Fruit fly (Drosophila melanogaster): Measurements from ENCODE around the gene Orct.

Orct gene

DNA sequence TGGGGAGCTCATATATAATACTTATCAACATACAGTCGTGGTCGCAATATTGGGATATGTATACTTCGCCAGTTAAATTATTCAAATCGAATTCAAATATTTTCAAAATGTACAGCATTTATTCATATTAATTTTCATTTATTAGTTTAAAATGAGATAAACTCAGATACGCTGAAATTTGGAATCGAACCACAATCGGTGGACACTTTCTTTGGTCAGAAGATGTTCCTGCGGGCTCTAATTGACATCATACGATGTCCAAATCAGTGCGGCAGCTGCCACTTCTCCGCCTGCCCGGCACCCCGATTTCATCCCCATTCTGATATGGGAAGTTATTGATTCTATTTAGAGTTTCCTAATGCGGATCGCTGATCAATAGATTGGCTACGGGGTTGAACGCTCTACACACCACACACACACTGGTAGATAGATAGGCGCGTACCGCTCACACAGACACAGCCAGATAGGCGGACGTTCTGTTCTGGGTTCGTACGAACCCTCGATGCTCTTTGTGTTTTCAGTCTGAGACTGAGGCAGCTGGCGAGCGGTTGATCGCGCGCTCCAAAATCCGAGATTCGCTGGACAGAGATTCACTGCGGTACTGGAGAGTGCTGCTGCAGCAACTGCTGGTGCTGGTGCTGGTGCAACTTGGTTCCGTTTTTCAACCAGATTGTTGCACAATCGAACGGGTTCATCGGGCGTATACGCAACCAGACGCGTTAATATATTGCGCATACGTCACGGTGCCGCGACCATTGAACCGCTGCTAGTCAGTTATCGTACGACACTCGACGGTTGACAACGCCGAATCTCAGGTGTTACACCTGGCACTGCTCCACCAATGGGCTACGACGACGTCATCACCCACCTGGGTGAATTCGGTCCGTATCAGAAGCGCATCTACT lies at the start of gene Orct (continued):
- TF ChIP-seq cas (GFP tag; IDR thresholded peaks at IDR 0.05) (no peak), CG12744 (GFP tag; optimal IDR thresholded peaks at IDR 0.05) (peak; percentile 32), otp (GFP tag; IDR thresholded peaks at IDR 0.05) (peak; percentile 32; the same call in 1 of the 3 replicates), B-H2 (GFP tag; optimal IDR thresholded peaks at IDR 0.05) (peak; percentile 59), CG34376 (GFP tag; optimal IDR thresholded peaks at IDR 0.05) (peak; percentile 72), tll (GFP tag; optimal IDR thresholded peaks at IDR 0.05) (no peak), hbn (GFP tag; IDR thresholded peaks at IDR 0.05; ENCODE audit: partially characterized antibody) (no peak), MESR4 (GFP tag; optimal IDR thresholded peaks at IDR 0.05) (no peak), gsb-n (tag; optimal IDR thresholded peaks at IDR 0.05) (peak; percentile 54), Six4 (GFP tag; optimal IDR thresholded peaks at IDR 0.05) (no peak), CG4328 (GFP tag; optimal IDR thresholded peaks at IDR 0.05) (peak; percentile 70), ranshi (GFP tag; IDR thresholded peaks at IDR 0.05) (peak; percentile 53; the same call in 1 of the 2 replicates), Trl (optimal IDR thresholded peaks at IDR 0.05) (peak in 1 of 2 experiments; percentile 31), Trl (GFP tag; optimal IDR thresholded peaks at IDR 0.05) (peak; percentile 30), NK7.1 (GFP tag; optimal IDR thresholded peaks at IDR 0.05) (peak; percentile 29), sens (GFP tag) (peak; percentile 93), zfh1 (GFP tag; IDR thresholded peaks at IDR 0.05) (peak; percentile 35; the same call in 1 of the 3 replicates), C15 (GFP tag; IDR thresholded peaks at IDR 0.05) (no peak), CG12155 (GFP tag; optimal IDR thresholded peaks at IDR 0.05) (peak; percentile 70), CG7745 (tag; optimal IDR thresholded peaks at IDR 0.05) (no peak), bbx (GFP tag; IDR thresholded peaks at IDR 0.05; ENCODE audit: partially characterized antibody) (no peak), sr (GFP tag; IDR thresholded peaks at IDR 0.05) (no peak), CG14667 (GFP tag; IDR thresholded peaks at IDR 0.05) (peak; percentile 19; the same call in 1 of the 2 replicates), CG1024 (GFP tag; IDR thresholded peaks at IDR 0.05) (no peak), CG12769 (tag; optimal IDR thresholded peaks at IDR 0.05) (peak; percentile 83), CG17912 (GFP tag; optimal IDR thresholded peaks at IDR 0.05) (no peak), CG9609 (GFP tag; optimal IDR thresholded peaks at IDR 0.05) (peak; percentile 53), bigmax (GFP tag; optimal IDR thresholded peaks at IDR 0.05) (no peak), CG33557 (GFP tag; optimal IDR thresholded peaks at IDR 0.05) (no peak), so (GFP tag; IDR thresholded peaks at IDR 0.05) (peak; percentile 15; the same call in 1 of the 3 replicates), jumu (GFP tag; optimal IDR thresholded peaks at IDR 0.05) (peak; percentile 59), Ptx1 (GFP tag; IDR thresholded peaks at IDR 0.05) (peak; percentile 75), H2.0 (GFP tag; IDR thresholded peaks at IDR 0.05) (peak; percentile 43; the same call in 1 of the 2 replicates), CG17385 (GFP tag; optimal IDR thresholded peaks at IDR 0.05) (peak; percentile 74), sima (GFP tag; optimal IDR thresholded peaks at IDR 0.05) (no peak), HmgZ (tag; optimal IDR thresholded peaks at IDR 0.05) (peak; percentile 80), pros (GFP tag; optimal IDR thresholded peaks at IDR 0.05) (peak; percentile 65), Oaz (GFP tag; IDR thresholded peaks at IDR 0.05) (0 out of 2 replicates have a peak, but pooled peaks have one; percentile 36), CG13775 (GFP tag; optimal IDR thresholded peaks at IDR 0.05) (peak; percentile 86), abd-A (tag; optimal IDR thresholded peaks at IDR 0.05) (peak; percentile 3), CG2678 (tag; optimal IDR thresholded peaks at IDR 0.05) (peak; percentile 91), wek (GFP tag; optimal IDR thresholded peaks at IDR 0.05) (no peak), CG6254 (GFP tag; optimal IDR thresholded peaks at IDR 0.05) (peak; percentile 44), Xbp1 (GFP tag; optimal IDR thresholded peaks at IDR 0.05) (peak; percentile 60), CG7357 (GFP tag; IDR thresholded peaks at IDR 0.05) (0 out of 3 replicates have a peak, but pooled peaks have one; percentile 42), CG11456 (GFP tag; IDR thresholded peaks at IDR 0.05) (peak; percentile 69; the same call in 2 of the 3 replicates), Hsf (GFP tag; optimal IDR thresholded peaks at IDR 0.05) (peak; percentile 63), CG3847 (GFP tag; IDR thresholded peaks at IDR 0.05) (peak; percentile 66; the same call in 1 of the 2 replicates), oc (tag; optimal IDR thresholded peaks at IDR 0.05) (peak; percentile 60)
